Worm (Caenorhabditis elegans) whole organism, midembryonic: ENCODE results near the gene spe-42.

Source experiments
- T22C8.4 ChIP-seq: fragments of 200-800 bp; sonication (Bioruptor generic); IDR thresholded peaks from 2 replicates; pipeline ENCODE4 v1.3.6; 2022; ENCODE audit warnings: missing genetic modification characterization, missing compliant biosample characterization
- cog-1 ChIP-seq: sonication (generic microtip); optimal IDR thresholded peaks from 2 replicates; lab custom pipeline; 2016; ENCODE audit warnings: missing genetic modification characterization, missing compliant biosample characterization
- flt-1 ChIP-seq: fragments of 200-800 bp; sonication (Bioruptor generic); IDR thresholded peaks from 2 replicates; pipeline ENCODE4 v1.3.6; 2022; ENCODE audit warnings: missing genetic modification characterization, missing compliant biosample characterization
- klf-2 ChIP-seq: fragments of 200-800 bp; sonication (Bioruptor generic); conservative IDR thresholded peaks from 2 replicates; pipeline ENCODE4 v1.3.6; 2022; ENCODE audit warnings: missing genetic modification reagents, missing genetic modification characterization, missing compliant biosample characterization
- med-1 ChIP-seq: sonication (generic microtip); optimal IDR thresholded peaks from 2 replicates; lab custom pipeline; 2017; ENCODE audit warnings: missing genetic modification characterization, mild to moderate bottlenecking, missing compliant biosample characterization, antibody characterized with exemption, missing genetic modification reagents; ENCODE audit not compliant: insufficient read depth
- ref-1 ChIP-seq: fragments of 200-800 bp; sonication (Bioruptor generic); conservative IDR thresholded peaks from 2 replicates; pipeline ENCODE4 v1.3.6; 2022; ENCODE audit warnings: missing genetic modification reagents, missing genetic modification characterization, missing compliant biosample characterization
- tab-1 ChIP-seq: fragments of 200-800 bp; sonication (Bioruptor generic); IDR thresholded peaks from 2 replicates; pipeline ENCODE4 v1.3.6; 2022; ENCODE audit warnings: missing genetic modification characterization, missing compliant biosample characterization
- ztf-23 ChIP-seq: fragments of 200-800 bp; sonication (Bioruptor generic); IDR thresholded peaks from 2 replicates; pipeline ENCODE4 v1.3.6; 2022; ENCODE audit warnings: missing genetic modification reagents, missing genetic modification characterization, missing compliant biosample characterization
- ztf-29 ChIP-seq: fragments of 200-800 bp; sonication (Bioruptor generic); IDR thresholded peaks from 2 replicates; pipeline ENCODE4 v1.3.6; 2022; ENCODE audit warnings: missing genetic modification reagents, missing genetic modification characterization, missing compliant biosample characterization

The spe-42 gene

ce11 chrV:11769646-11770045 is 32.9 kb upstream of the spe-42 start:
- TF ChIP-seq tab-1 (GFP tag; lab: Robert Waterston, UW) (no peak), ztf-29 (no peak), flt-1 (no peak), T22C8.4 (GFP tag; lab: Robert Waterston, UW) (no peak), med-1 (no peak), ref-1 (GFP tag; lab: Robert Waterston, UW) (no peak), cog-1 (tag; lab: Kevin White, UChicago) (no peak), klf-2 (no peak), ztf-23 (GFP tag; lab: Robert Waterston, UW) (no peak)

ce11 chrV:11767028-11767427 is 30.2 kb upstream of the spe-42 start, which contains the start of gene sel-11:
Gene sel-11 (plus strand): TSS chrV:11767328.
- TF ChIP-seq med-1 = no peak
- no peak for TF ChIP-seq ztf-29
- TF ChIP-seq cog-1 (tag; lab: Kevin White, UChicago) = no peak
- no peak for TF ChIP-seq klf-2
- no peak for TF ChIP-seq tab-1 (GFP tag; lab: Robert Waterston, UW)
- TF ChIP-seq ref-1 (GFP tag; lab: Robert Waterston, UW) = no peak
- no peak for TF ChIP-seq flt-1
- no peak for TF ChIP-seq T22C8.4 (GFP tag; lab: Robert Waterston, UW)
- no peak for TF ChIP-seq ztf-23 (GFP tag; lab: Robert Waterston, UW)

ce11 chrV:11764373-11764954 is 27.7 kb upstream of the spe-42 start, which contains the start of the genes F55A11.1 and syx-5:
Gene F55A11.1 (minus strand): TSS chrV:11764385.
Gene syx-5 (plus strand): TSS chrV:11764904.
- TF ChIP-seq med-1 (no peak), cog-1 (tag; lab: Kevin White, UChicago) (peak; percentile 62)

ce11 chrV:11762863-11763262 is 26.1 kb upstream of the spe-42 start, which contains the start of gene T04F3.4:
Gene T04F3.4 (minus strand): TSS chrV:11763049.
- TF ChIP-seq flt-1 = no peak

- TF ChIP-seq T22C8.4 (GFP tag; lab: Robert Waterston, UW) (no peak), med-1 (no peak), flt-1 (no peak), tab-1 (GFP tag; lab: Robert Waterston, UW) (no peak), ztf-23 (GFP tag; lab: Robert Waterston, UW) (no peak), klf-2 (no peak), ztf-29 (no peak), cog-1 (tag; lab: Kevin White, UChicago) (no peak), ref-1 (GFP tag; lab: Robert Waterston, UW) (no peak)
Measured at ce11 chrV:11760371-11760770, 23.6 kb upstream of the spe-42 start, which contains the start of gene T04F3.5. Gene T04F3.5 (plus strand): TSS chrV:11760671.

ce11 chrV:11758635-11759034 is 21.8 kb upstream of the spe-42 start, which contains the start of gene T04F3.3:
Gene T04F3.3 (plus strand): TSS chrV:11758935.
- no peak for TF ChIP-seq flt-1
- no peak for TF ChIP-seq tab-1 (GFP tag; lab: Robert Waterston, UW)
- no peak for TF ChIP-seq ztf-29

- TF ChIP-seq klf-2 = no peak
- TF ChIP-seq cog-1 (tag; lab: Kevin White, UChicago) = no peak
- TF ChIP-seq ztf-29 = no peak
- no peak for TF ChIP-seq ztf-23 (GFP tag; lab: Robert Waterston, UW)
- TF ChIP-seq flt-1 = no peak
- no peak for TF ChIP-seq med-1
- no peak for TF ChIP-seq ref-1 (GFP tag; lab: Robert Waterston, UW)
- no peak for TF ChIP-seq tab-1 (GFP tag; lab: Robert Waterston, UW)
- no peak for TF ChIP-seq T22C8.4 (GFP tag; lab: Robert Waterston, UW)
Measured at ce11 chrV:11757358-11757757, 20.6 kb upstream of the spe-42 start, which contains the start of gene smoc-1. Gene smoc-1 (plus strand): TSS chrV:11757658.

- no peak for TF ChIP-seq cog-1 (tag; lab: Kevin White, UChicago)
- no peak for TF ChIP-seq ztf-23 (GFP tag; lab: Robert Waterston, UW)
- TF ChIP-seq flt-1 = no peak
- no peak for TF ChIP-seq med-1
- no peak for TF ChIP-seq tab-1 (GFP tag; lab: Robert Waterston, UW)
- TF ChIP-seq T22C8.4 (GFP tag; lab: Robert Waterston, UW) = no peak
- no peak for TF ChIP-seq klf-2
- no peak for TF ChIP-seq ref-1 (GFP tag; lab: Robert Waterston, UW)
- no peak for TF ChIP-seq ztf-29
Measured at ce11 chrV:11755848-11756247, 19.1 kb upstream of the spe-42 start.

- TF ChIP-seq med-1 (no peak), klf-2 (no peak), cog-1 (tag; lab: Kevin White, UChicago) (no peak), tab-1 (GFP tag; lab: Robert Waterston, UW) (no peak), ztf-23 (GFP tag; lab: Robert Waterston, UW) (no peak), T22C8.4 (GFP tag; lab: Robert Waterston, UW) (no peak), flt-1 (no peak), ref-1 (GFP tag; lab: Robert Waterston, UW) (no peak), ztf-29 (no peak)
Measured at ce11 chrV:11751480-11751879, 14.7 kb upstream of the spe-42 start.

ce11 chrV:11741078-11741477 is 4.3 kb upstream of the spe-42 start:
- no peak for TF ChIP-seq cog-1 (tag; lab: Kevin White, UChicago)
- no peak for TF ChIP-seq flt-1
- TF ChIP-seq med-1 = no peak
- TF ChIP-seq T22C8.4 (GFP tag; lab: Robert Waterston, UW) = no peak
- TF ChIP-seq tab-1 (GFP tag; lab: Robert Waterston, UW) = no peak
- no peak for TF ChIP-seq ztf-29
- TF ChIP-seq ref-1 (GFP tag; lab: Robert Waterston, UW) = no peak
- no peak for TF ChIP-seq ztf-23 (GFP tag; lab: Robert Waterston, UW)
- no peak for TF ChIP-seq klf-2

- TF ChIP-seq klf-2 (no peak), med-1 (no peak), tab-1 (GFP tag; lab: Robert Waterston, UW) (no peak), flt-1 (no peak), cog-1 (tag; lab: Kevin White, UChicago) (no peak), T22C8.4 (GFP tag; lab: Robert Waterston, UW) (no peak), ref-1 (GFP tag; lab: Robert Waterston, UW) (no peak), ztf-23 (GFP tag; lab: Robert Waterston, UW) (no peak), ztf-29 (no peak)
Measured at ce11 chrV:11739820-11740219, 3.0 kb upstream of the spe-42 start, which contains the start of gene T04F3.1. Gene T04F3.1 (plus strand): TSS chrV:11740065.
